Fruit fly (Drosophila melanogaster) whole organism, prepupa: ENCODE results near the gene Naprt.

Source experiments
- CG15336 ChIP-seq: fragments of 200-800 bp; sonication (Bioruptor generic); IDR thresholded peaks from 2 replicates; pipeline ENCODE4 v1.3.6; 2022; ENCODE audit warnings: missing biosample characterization, missing genetic modification characterization
- CG32006 ChIP-seq: fragments of 200-800 bp; sonication (Bioruptor generic); optimal IDR thresholded peaks from 3 replicates; lab custom pipeline; 2017; ENCODE audit warnings: missing biosample characterization, mild to moderate bottlenecking, missing genetic modification characterization
- CG4318 ChIP-seq: fragments of 200-800 bp; sonication (Bioruptor generic); optimal IDR thresholded peaks from 3 replicates; lab custom pipeline; 2017; ENCODE audit warnings: missing biosample characterization, mild to moderate bottlenecking, missing genetic modification characterization
- CG6808 ChIP-seq: fragments of 200-800 bp; sonication (Bioruptor generic); optimal IDR thresholded peaks from 3 replicates; lab custom pipeline; 2017; ENCODE audit warnings: missing biosample characterization, missing genetic modification characterization, mild to moderate bottlenecking, moderate library complexity, missing genetic modification reagents
- CG8632 ChIP-seq: fragments of 200-800 bp; sonication (Bioruptor generic); optimal IDR thresholded peaks from 3 replicates; lab custom pipeline; 2016; ENCODE audit warnings: missing biosample characterization, missing genetic modification characterization
- Eip75B ChIP-seq: fragments of 200-800 bp; sonication (Bioruptor generic); optimal IDR thresholded peaks from 3 replicates; lab custom pipeline; 2016; ENCODE audit warnings: missing biosample characterization, missing genetic modification characterization
- Hr4 ChIP-seq: fragments of 200-800 bp; sonication (Bioruptor generic); optimal IDR thresholded peaks from 3 replicates; lab custom pipeline; 2016; ENCODE audit warnings: missing biosample characterization, missing genetic modification characterization
- OdsH ChIP-seq: fragments of 200-800 bp; sonication (Bioruptor generic); optimal IDR thresholded peaks from 3 replicates; lab custom pipeline; 2016; ENCODE audit warnings: missing biosample characterization, missing genetic modification characterization
- achi ChIP-seq: fragments of 200-800 bp; sonication (Bioruptor generic); optimal IDR thresholded peaks from 3 replicates; lab custom pipeline; 2016; ENCODE audit warnings: missing biosample characterization, missing genetic modification characterization
- cyc ChIP-seq: fragments of 200-800 bp; sonication (Bioruptor generic); optimal IDR thresholded peaks from 3 replicates; lab custom pipeline; 2016; ENCODE audit warnings: missing biosample characterization, missing genetic modification characterization
- esn ChIP-seq: fragments of 200-800 bp; sonication (Bioruptor generic); optimal IDR thresholded peaks from 2 replicates; lab custom pipeline; 2016; ENCODE audit warnings: missing biosample characterization, mild to moderate bottlenecking, missing genetic modification characterization, moderate library complexity
- topi ChIP-seq: fragments of 200-800 bp; sonication (Bioruptor generic); optimal IDR thresholded peaks from 3 replicates; lab custom pipeline; 2016; ENCODE audit warnings: missing biosample characterization, missing genetic modification characterization

DNA sequence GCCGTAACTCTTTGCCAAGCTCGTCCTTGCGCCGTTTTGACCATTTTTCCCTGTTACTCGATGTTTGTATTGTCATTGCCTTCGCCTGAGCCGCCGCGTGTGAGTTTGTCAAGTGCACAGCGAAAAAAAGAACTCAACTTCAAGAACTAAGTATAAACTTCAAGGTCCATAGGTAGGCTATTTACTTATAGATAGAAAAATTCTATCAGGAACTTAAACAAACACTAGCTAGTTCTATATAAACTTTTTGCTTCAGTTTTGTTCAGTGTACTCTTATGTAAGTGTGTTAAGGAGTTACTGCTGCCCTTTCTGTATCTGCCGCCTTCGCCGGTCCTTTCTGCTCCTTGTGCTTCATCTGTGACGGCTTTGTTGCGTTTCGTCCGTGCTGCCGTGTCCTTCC is 48.5 kb upstream of the Naprt start:
- TF ChIP-seq CG32006 (GFP tag; lab: Kevin White, UChicago) (no peak), esn (GFP tag; lab: Kevin White, UChicago) (no peak), CG4318 (GFP tag; lab: Kevin White, UChicago) (no peak), cyc (GFP tag; lab: Kevin White, UChicago) (no peak), Hr4 (GFP tag; lab: Kevin White, UChicago) (no peak), OdsH (GFP tag; lab: Kevin White, UChicago) (no peak), Eip75B (no peak), CG8632 (GFP tag; lab: Kevin White, UChicago) (no peak), CG15336 (no peak), achi (GFP tag; lab: Kevin White, UChicago) (no peak), CG6808 (GFP tag; lab: Kevin White, UChicago) (no peak), topi (GFP tag; lab: Kevin White, UChicago) (no peak)
